Fruit fly (Drosophila melanogaster): ENCODE measurements around the gene GluRIIC.

Gene GluRIIC

dm6 chr2L:892461-892860 lies 21.4 kb upstream of the GluRIIC start (continued):
- peak; percentile 32 for TF ChIP-seq CG17385 (GFP tag; optimal IDR thresholded peaks at IDR 0.05)
- TF ChIP-seq Hand (GFP tag; optimal IDR thresholded peaks at IDR 0.05): no peak
- TF ChIP-seq p53 (GFP tag; optimal IDR thresholded peaks at IDR 0.05): no peak
- TF ChIP-seq D19A (tag; optimal IDR thresholded peaks at IDR 0.05): no peak
- no peak for TF ChIP-seq pho (GFP tag; optimal IDR thresholded peaks at IDR 0.05)
- no peak for TF ChIP-seq gsb-n (tag; optimal IDR thresholded peaks at IDR 0.05)
- peak; percentile 8 for TF ChIP-seq CG14710 (tag; optimal IDR thresholded peaks at IDR 0.05)
- no peak for TF ChIP-seq YL-1 (GFP tag; optimal IDR thresholded peaks at IDR 0.05)
- peak; percentile 10 for TF ChIP-seq Xbp1 (GFP tag; optimal IDR thresholded peaks at IDR 0.05)
- TF ChIP-seq mld (GFP tag; IDR thresholded peaks at IDR 0.05; ENCODE audit: partially characterized antibody): no peak
- TF ChIP-seq prd (optimal IDR thresholded peaks at IDR 0.05): no peak
- TF ChIP-seq prd (GFP tag; IDR thresholded peaks at IDR 0.05): peak; percentile 61
- peak; percentile 25 for TF ChIP-seq cwo (GFP tag; optimal IDR thresholded peaks at IDR 0.05)
- no peak for TF ChIP-seq crp (GFP tag; optimal IDR thresholded peaks at IDR 0.05)
- TF ChIP-seq CG34422 (GFP tag; IDR thresholded peaks at IDR 0.05): 0 out of 3 replicates have a peak, but pooled peaks have one; percentile 17
- TF ChIP-seq CG3726 (GFP tag; IDR thresholded peaks at IDR 0.05): no peak
- TF ChIP-seq Ptx1 (GFP tag; IDR thresholded peaks at IDR 0.05): no peak; the same call in 1 of the 2 replicates
- TF ChIP-seq CG18262 (tag; optimal IDR thresholded peaks at IDR 0.05): peak; percentile 30
- TF ChIP-seq Ets65A (GFP tag): peak; percentile 96
- TF ChIP-seq Camta (GFP tag; optimal IDR thresholded peaks at IDR 0.05): peak; percentile 8
- no peak for TF ChIP-seq insv (GFP tag; optimal IDR thresholded peaks at IDR 0.05)
- no peak for TF ChIP-seq CG33213 (GFP tag; optimal IDR thresholded peaks at IDR 0.05)
- no peak for TF ChIP-seq Ets97D (GFP tag; optimal IDR thresholded peaks at IDR 0.05)
- peak; percentile 15 for TF ChIP-seq CG10267 (tag; optimal IDR thresholded peaks at IDR 0.05)
- no peak for TF ChIP-seq Atf3 (GFP tag; optimal IDR thresholded peaks at IDR 0.05)
- TF ChIP-seq NC2β (GFP tag; optimal IDR thresholded peaks at IDR 0.05): no peak
- no peak for TF ChIP-seq repo (GFP tag; optimal IDR thresholded peaks at IDR 0.05)
- TF ChIP-seq vfl (GFP tag; optimal IDR thresholded peaks at IDR 0.05): no peak
- no peak for TF ChIP-seq Bdp1 (GFP tag; optimal IDR thresholded peaks at IDR 0.05)
- no peak for TF ChIP-seq esg (GFP tag; conservative IDR thresholded peaks at IDR 0.05)
- peak; percentile 2 for TF ChIP-seq gro (GFP tag; optimal IDR thresholded peaks at IDR 0.05)
- peak; percentile 48 for TF ChIP-seq CG7839 (tag; optimal IDR thresholded peaks at IDR 0.05)
- TF ChIP-seq pnt (GFP tag; optimal IDR thresholded peaks at IDR 0.05): no peak
- no peak for TF ChIP-seq CG6175 (GFP tag; IDR thresholded peaks at IDR 0.05)
- TF ChIP-seq sd (tag; optimal IDR thresholded peaks at IDR 0.05): no peak
- TF ChIP-seq ssp (GFP tag; IDR thresholded peaks at IDR 0.05): no peak
- no peak for TF ChIP-seq Dfd (GFP tag; optimal IDR thresholded peaks at IDR 0.05)
- no peak for TF ChIP-seq CG17802 (tag; optimal IDR thresholded peaks at IDR 0.05)
- TF ChIP-seq CG11696 (GFP tag; IDR thresholded peaks at IDR 0.05): peak; percentile 34; the same call in 1 of the 2 replicates
- peak; percentile 26 for TF ChIP-seq Antp (GFP tag; optimal IDR thresholded peaks at IDR 0.05)
- no peak for TF ChIP-seq ash1 (GFP tag; optimal IDR thresholded peaks at IDR 0.05)
- TF ChIP-seq CG11247 (GFP tag; IDR thresholded peaks at IDR 0.05): no peak
- no peak for TF ChIP-seq pan (optimal IDR thresholded peaks at IDR 0.05)
- no peak for TF ChIP-seq pan (GFP tag; optimal IDR thresholded peaks at IDR 0.05 in 1 of 2, IDR thresholded peaks at IDR 0.05 in 1 of 2)
- no peak for TF ChIP-seq Lhr (GFP tag; optimal IDR thresholded peaks at IDR 0.05)
- no peak for TF ChIP-seq CG3065 (GFP tag; optimal IDR thresholded peaks at IDR 0.05)
- TF ChIP-seq Rx (GFP tag; IDR thresholded peaks at IDR 0.05): no peak
- no peak for TF ChIP-seq unc-4 (GFP tag; IDR thresholded peaks at IDR 0.05; ENCODE audit: partially characterized antibody)
- no peak for TF ChIP-seq Dad (GFP tag; optimal IDR thresholded peaks at IDR 0.05)
- TF ChIP-seq tin (GFP tag; optimal IDR thresholded peaks at IDR 0.05): peak; percentile 19
- TF ChIP-seq sima (GFP tag; optimal IDR thresholded peaks at IDR 0.05): no peak
- TF ChIP-seq bowl (GFP tag; IDR thresholded peaks at IDR 0.05): no peak
- TF ChIP-seq cg (GFP tag; optimal IDR thresholded peaks at IDR 0.05): no peak
